Worm (Caenorhabditis elegans): ENCODE results near the gene appg-1.

Gene appg-1

DNA sequence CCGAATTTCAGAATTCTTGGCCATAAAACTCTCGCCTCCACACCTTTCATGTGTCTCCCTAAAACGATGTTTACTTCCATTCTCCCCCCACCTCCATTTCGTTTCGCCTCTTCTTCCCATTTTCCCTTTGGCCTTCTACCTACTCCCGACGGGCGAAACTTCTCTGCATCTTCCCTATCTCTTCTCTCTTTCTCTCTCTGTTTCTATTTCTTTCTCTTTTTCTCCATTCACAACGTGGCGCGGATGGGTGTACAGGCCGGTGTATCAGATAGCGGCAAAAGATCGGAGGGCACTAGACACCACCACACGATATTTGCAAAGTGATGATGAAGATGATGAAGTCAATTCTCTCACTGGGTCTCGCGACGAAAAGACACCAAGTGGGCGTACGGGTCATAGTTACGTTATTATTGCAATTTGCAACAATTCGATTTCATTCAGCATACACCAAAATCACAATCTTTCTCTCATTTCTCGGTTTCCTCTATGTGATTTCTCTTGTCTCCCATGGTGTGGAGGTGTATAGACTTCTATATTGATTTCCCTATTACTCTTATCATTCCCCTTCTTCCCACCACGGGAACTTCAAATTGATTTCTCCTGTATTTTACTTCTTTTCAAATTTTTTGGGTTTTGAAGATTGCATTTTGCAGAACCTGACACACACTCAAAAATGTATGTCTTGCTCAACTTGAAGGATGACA, 59.0 kb downstream of the appg-1 start, which contains the start of gene ztf-27 (continued):
- no peak for TF ChIP-seq cey-2 (tag; optimal IDR thresholded peaks at IDR 0.05; ENCODE audit: borderline replicate concordance, insufficient read depth)

All from whole organism, L4 larva.